Worm (Caenorhabditis elegans) whole organism, L4 larva: ENCODE results near the gene H34I24.2.
A peak's percentile ranks its signal among the peaks of the same experiment; 100 is the strongest.

Experiments used
- D1046.2 ChIP-seq: fragments of 200-800 bp; sonication (Bioruptor generic); IDR thresholded peaks from 2 replicates; pipeline ENCODE4 v1.3.6; 2022; ENCODE audit warnings: missing genetic modification characterization, missing compliant biosample characterization
- F44E2.7 ChIP-seq: fragments of 200-800 bp; sonication (Bioruptor generic); IDR thresholded peaks from 2 replicates; pipeline ENCODE4 v2.1.2; 2022; ENCODE audit warnings: missing genetic modification characterization, missing compliant biosample characterization
- F49E8.2 ChIP-seq: sonication (generic microtip); optimal IDR thresholded peaks from 2 replicates; lab custom pipeline; 2016; ENCODE audit warnings: missing compliant biosample characterization, mild to moderate bottlenecking, missing genetic modification characterization, borderline replicate concordance
- T20F7.1 ChIP-seq: fragments of 200-800 bp; sonication (Bioruptor generic); optimal IDR thresholded peaks from 2 replicates; lab custom pipeline; 2018; ENCODE audit warnings: mild to moderate bottlenecking, missing genetic modification characterization, missing compliant biosample characterization
- T26A8.4 ChIP-seq: fragments of 200-800 bp; sonication (Bioruptor generic); IDR thresholded peaks from 2 replicates; pipeline ENCODE4 v1.3.6; 2022; ENCODE audit warnings: missing genetic modification characterization, missing compliant biosample characterization
- Y48G9A.11 ChIP-seq: fragments of 200-800 bp; sonication (Bioruptor generic); IDR thresholded peaks from 2 replicates; pipeline ENCODE4 v1.3.6; 2022; ENCODE audit warnings: missing genetic modification reagents, missing genetic modification characterization, missing compliant biosample characterization
- Y75B8A.6 ChIP-seq: fragments of 200-800 bp; sonication (Bioruptor generic); IDR thresholded peaks from 2 replicates; pipeline ENCODE4 v1.3.6; 2022; ENCODE audit warnings: missing genetic modification reagents, missing genetic modification characterization, missing compliant biosample characterization
- ZK337.2 ChIP-seq: fragments of 200-800 bp; sonication (Bioruptor generic); IDR thresholded peaks from 2 replicates; pipeline ENCODE4 v1.3.6; 2022; ENCODE audit warnings: missing genetic modification reagents, missing genetic modification characterization, missing compliant biosample characterization
- aha-1 ChIP-seq: fragments of 150-350 bp; peaks from one replicate; lab custom pipeline; 2014; ENCODE audit warnings: missing biosample characterization, missing genetic modification characterization
- ama-1 ChIP-seq: fragments of 150-350 bp; optimal IDR thresholded peaks from 2 replicates; lab custom pipeline; 2014; ENCODE audit warnings: inconsistent platforms, mixed read lengths
- ceh-20 ChIP-seq: fragments of 200-800 bp; sonication (Bioruptor generic); IDR thresholded peaks from 2 replicates; pipeline ENCODE4 v1.3.6; 2022; ENCODE audit warnings: missing genetic modification reagents, missing genetic modification characterization, missing compliant biosample characterization
- ceh-32 ChIP-seq: sonication (generic microtip); optimal IDR thresholded peaks from 2 replicates; lab custom pipeline; 2016; ENCODE audit warnings: mild to moderate bottlenecking, missing genetic modification characterization, missing compliant biosample characterization; ENCODE audit not compliant: poor library complexity
- ceh-62 ChIP-seq: sonication (generic microtip); optimal IDR thresholded peaks from 2 replicates; lab custom pipeline; 2017; ENCODE audit warnings: missing biosample characterization, missing genetic modification characterization
- daf-12 ChIP-seq: fragments of 150-350 bp; optimal IDR thresholded peaks from 2 replicates; lab custom pipeline; 2014; ENCODE audit warnings: missing biosample characterization, missing genetic modification reagents, missing genetic modification characterization
- daf-19 ChIP-seq: fragments of 200-800 bp; sonication (Bioruptor generic); conservative IDR thresholded peaks from 2 replicates; pipeline ENCODE4 v1.3.6; 2022; ENCODE audit warnings: missing genetic modification characterization, missing compliant biosample characterization
- daf-8 ChIP-seq: fragments of 200-800 bp; sonication (Bioruptor generic); IDR thresholded peaks from 2 replicates; pipeline ENCODE4 v1.3.6; 2022; ENCODE audit warnings: missing genetic modification characterization, missing compliant biosample characterization
- duxl-1 ChIP-seq: sonication (generic microtip); optimal IDR thresholded peaks from 2 replicates; lab custom pipeline; 2016; ENCODE audit warnings: mild to moderate bottlenecking, missing genetic modification characterization, moderate library complexity, missing compliant biosample characterization; ENCODE audit not compliant: poor library complexity
- egl-27 ChIP-seq: sonication (generic microtip); optimal IDR thresholded peaks from 3 replicates; lab custom pipeline; 2017; ENCODE audit warnings: missing biosample characterization, missing genetic modification reagents, missing genetic modification characterization
- egl-43 ChIP-seq: fragments of 200-800 bp; sonication (Bioruptor generic); IDR thresholded peaks from 2 replicates; pipeline ENCODE4 v1.3.6; 2022; ENCODE audit warnings: missing genetic modification reagents, missing genetic modification characterization, missing compliant biosample characterization
- fkh-10 ChIP-seq: fragments of 150-350 bp; optimal IDR thresholded peaks from 2 replicates; lab custom pipeline; 2014; ENCODE audit warnings: missing biosample characterization, missing genetic modification reagents, missing genetic modification characterization
- gei-8 ChIP-seq: fragments of 200-800 bp; sonication (Bioruptor generic); optimal IDR thresholded peaks from 2 replicates; lab custom pipeline; 2018; ENCODE audit warnings: mild to moderate bottlenecking, missing genetic modification characterization, missing compliant biosample characterization
- hif-1 ChIP-seq, 2 experiments: sonication (generic microtip); optimal IDR thresholded peaks; 2 replicates each; lab custom pipeline; 2016 to 2017; ENCODE audit warnings: missing compliant biosample characterization in 2 of 2, missing genetic modification characterization in 2 of 2, missing genetic modification reagents in 2 of 2, missing genotype in 2 of 2, mild to moderate bottlenecking in 1 of 2
- hlh-11 ChIP-seq: fragments of 200-800 bp; sonication (Bioruptor generic); optimal IDR thresholded peaks from 2 replicates; lab custom pipeline; 2018; ENCODE audit warnings: mild to moderate bottlenecking, missing genetic modification characterization, missing compliant biosample characterization
- hlh-30 ChIP-seq: sonication (generic microtip); optimal IDR thresholded peaks from 2 replicates; lab custom pipeline; 2017; ENCODE audit warnings: antibody characterized with exemption, mild to moderate bottlenecking, missing genetic modification characterization, missing compliant biosample characterization; ENCODE audit not compliant: insufficient read depth
- hmg-1.1 ChIP-seq: fragments of 200-800 bp; sonication (Bioruptor generic); IDR thresholded peaks from 2 replicates; pipeline ENCODE4 v1.3.6; 2022; ENCODE audit warnings: missing genetic modification reagents, missing genetic modification characterization, missing compliant biosample characterization
- jun-1 ChIP-seq: fragments of 150-350 bp; optimal IDR thresholded peaks from 2 replicates; lab custom pipeline; 2014; ENCODE audit warnings: missing biosample characterization, missing genetic modification reagents, missing genetic modification characterization
- lin-1 ChIP-seq: fragments of 200-800 bp; sonication (Bioruptor generic); IDR thresholded peaks from 2 replicates; pipeline ENCODE4 v1.3.6; 2022; ENCODE audit warnings: missing genetic modification reagents, missing genetic modification characterization, missing compliant biosample characterization
- mdt-29 ChIP-seq: fragments of 200-800 bp; sonication (Bioruptor generic); IDR thresholded peaks from 2 replicates; pipeline ENCODE4 v1.3.6; 2022; ENCODE audit warnings: missing genetic modification reagents, missing genetic modification characterization, missing compliant biosample characterization
- mes-2 ChIP-seq: sonication (generic microtip); optimal IDR thresholded peaks from 2 replicates; lab custom pipeline; 2016; ENCODE audit warnings: missing genotype, mild to moderate bottlenecking, missing genetic modification characterization, missing compliant biosample characterization; ENCODE audit not compliant: poor library complexity, severe bottlenecking
- mxl-2 ChIP-seq: fragments of 200-800 bp; sonication (Bioruptor generic); conservative IDR thresholded peaks from 2 replicates; pipeline ENCODE4 v1.3.6; 2022; ENCODE audit warnings: missing genetic modification reagents, missing genetic modification characterization, missing compliant biosample characterization
- nhr-10 ChIP-seq: fragments of 150-350 bp; optimal IDR thresholded peaks from 2 replicates; lab custom pipeline; 2014; ENCODE audit warnings: missing biosample characterization, missing genetic modification characterization
- nhr-41 ChIP-seq: fragments of 200-800 bp; sonication (Bioruptor generic); IDR thresholded peaks from 2 replicates; pipeline ENCODE4 v1.3.6; 2022; ENCODE audit warnings: missing genetic modification reagents, missing genetic modification characterization, missing compliant biosample characterization
- nhr-76 ChIP-seq: fragments of 150-350 bp; optimal IDR thresholded peaks from 2 replicates; lab custom pipeline; 2014; ENCODE audit warnings: missing biosample characterization, missing genetic modification characterization
- nhr-77 ChIP-seq: fragments of 150-350 bp; optimal IDR thresholded peaks from 2 replicates; lab custom pipeline; 2014; ENCODE audit warnings: missing biosample characterization, missing genetic modification characterization
- pha-4 ChIP-seq, 2 experiments: fragments of 150-350 bp in 1 of 2; fragments of 200-800 bp in 1 of 2; sonication (Bioruptor generic) in 1 of 2; IDR thresholded peaks in 1 of 2; optimal IDR thresholded peaks in 1 of 2; 2 replicates each; pipeline versions ENCODE4 v1.3.6 to Lab custom; 2014 to 2022; ENCODE audit warnings: missing genetic modification characterization in 2 of 2, missing genetic modification reagents in 2 of 2, missing biosample characterization in 1 of 2, missing compliant biosample characterization in 1 of 2
- php-3 ChIP-seq: fragments of 200-800 bp; sonication (Bioruptor generic); IDR thresholded peaks from 2 replicates; pipeline ENCODE4 v1.3.6; 2022; ENCODE audit warnings: missing genetic modification reagents, missing genetic modification characterization, missing compliant biosample characterization
- sdz-12 ChIP-seq: fragments of 200-800 bp; sonication (Bioruptor generic); optimal IDR thresholded peaks from 2 replicates; lab custom pipeline; 2018; ENCODE audit warnings: mild to moderate bottlenecking, missing genetic modification characterization, missing compliant biosample characterization
- set-16 ChIP-seq: fragments of 200-800 bp; sonication (Bioruptor generic); IDR thresholded peaks from 2 replicates; pipeline ENCODE4 v1.3.6; 2022; ENCODE audit warnings: missing genetic modification reagents, missing genetic modification characterization, missing compliant biosample characterization
- skn-1 ChIP-seq: fragments of 150-350 bp; optimal IDR thresholded peaks from 2 replicates; lab custom pipeline; 2014; ENCODE audit warnings: missing biosample characterization, missing genetic modification characterization
- tag-97 ChIP-seq: fragments of 200-800 bp; sonication (Bioruptor generic); IDR thresholded peaks from 2 replicates; pipeline ENCODE4 v1.3.6; 2022; ENCODE audit warnings: missing genetic modification characterization, missing compliant biosample characterization
- unc-130 ChIP-seq: sonication (generic microtip); optimal IDR thresholded peaks from 2 replicates; lab custom pipeline; 2016; ENCODE audit warnings: missing genetic modification reagents, missing genetic modification characterization, missing compliant biosample characterization
- unc-39 ChIP-seq: sonication (generic microtip); optimal IDR thresholded peaks from 2 replicates; lab custom pipeline; 2017; ENCODE audit warnings: missing biosample characterization, missing genetic modification characterization
- vab-7 ChIP-seq: fragments of 200-800 bp; sonication (Bioruptor generic); IDR thresholded peaks from 2 replicates; pipeline ENCODE4 v1.3.6; 2022; ENCODE audit warnings: missing genetic modification reagents, missing genetic modification characterization, missing compliant biosample characterization
- zag-1 ChIP-seq: fragments of 150-350 bp; optimal IDR thresholded peaks from 2 replicates; lab custom pipeline; 2014; ENCODE audit warnings: missing biosample characterization, missing genetic modification characterization
- zip-2 ChIP-seq: fragments of 150-350 bp; optimal IDR thresholded peaks from 2 replicates; lab custom pipeline; 2014; ENCODE audit warnings: missing biosample characterization, missing genetic modification characterization
- ztf-7 ChIP-seq: fragments of 150-350 bp; optimal IDR thresholded peaks from 2 replicates; lab custom pipeline; 2014; ENCODE audit warnings: missing biosample characterization, missing genetic modification characterization

Gene H34I24.2

DNA sequence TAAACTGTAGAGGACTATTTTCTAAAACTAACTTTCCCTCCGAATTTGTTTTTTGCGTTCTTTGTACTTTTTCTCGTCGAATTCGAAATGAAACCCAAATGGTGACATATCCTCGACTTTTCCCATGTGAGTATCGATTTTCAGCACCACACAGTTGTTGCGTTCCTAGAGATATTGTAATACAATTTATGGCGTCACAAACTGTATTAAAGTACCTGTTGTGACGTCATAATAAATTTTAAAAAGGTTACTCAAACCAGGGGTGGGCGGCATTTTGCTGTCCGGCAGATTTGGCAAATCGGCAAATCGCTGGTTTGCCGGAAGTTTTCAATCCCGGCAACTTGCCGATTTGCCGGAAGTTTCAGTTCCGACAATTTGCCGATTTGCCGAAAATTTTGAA, 41.1 kb upstream of the H34I24.2 start:
- TF ChIP-seq hlh-11 (tag; lab: Kevin White, UChicago) (no peak), unc-39 (tag; lab: Kevin White, UChicago) (no peak), daf-19 (GFP tag; lab: Robert Waterston, UW) (no peak), ztf-7 (tag; lab: Kevin White, UChicago) (no peak), unc-130 (GFP tag; lab: Kevin White, UChicago) (no peak), sdz-12 (no peak), hif-1 (tag; optimal IDR thresholded peaks at IDR 0.05; lab: Kevin White, UChicago) (no peak), daf-8 (no peak), php-3 (GFP tag; lab: Robert Waterston, UW) (no peak), nhr-77 (no peak), T20F7.1 (GFP tag; lab: Kevin White, UChicago) (no peak), ama-1 (no peak), vab-7 (GFP tag; lab: Robert Waterston, UW) (no peak), jun-1 (tag; lab: Kevin White, UChicago) (no peak)

ce11 chrIII:2801800-2802515, 39.9 kb upstream of the H34I24.2 start, which contains the start of the genes twk-45 and Y71H2AM.25:
twk-45 (minus strand) TSS chrIII:2801900.
Y71H2AM.25 (plus strand) TSS chrIII:2802465.
- TF ChIP-seq aha-1 (tag; lab: Kevin White, UChicago) = peak; percentile 13
- no peak for TF ChIP-seq fkh-10
- TF ChIP-seq, all 104 proteins: peak for 1

- TF ChIP-seq egl-43 (GFP tag; lab: Robert Waterston, UW) (no peak), lin-1 (GFP tag; lab: Robert Waterston, UW) (no peak), F44E2.7 (GFP tag; lab: Robert Waterston, UW) (no peak), daf-8 (no peak), hif-1 (tag; optimal IDR thresholded peaks at IDR 0.05; lab: Kevin White, UChicago) (no peak), hlh-30 (tag; lab: Kevin White, UChicago) (peak; percentile 92), ZK337.2 (no peak), pha-4 (GFP tag; IDR thresholded peaks at IDR 0.05; lab: Robert Waterston, UW) (no peak), pha-4 (tag; optimal IDR thresholded peaks at IDR 0.05; lab: Kevin White, UChicago) (peak; percentile 82), F49E8.2 (tag; lab: Kevin White, UChicago) (no peak), fkh-10 (no peak), T26A8.4 (GFP tag; lab: Robert Waterston, UW) (no peak), mes-2 (tag; lab: Kevin White, UChicago) (peak; percentile 47), daf-12 (tag; lab: Kevin White, UChicago) (no peak), mdt-29 (GFP tag; lab: Robert Waterston, UW) (no peak), php-3 (GFP tag; lab: Robert Waterston, UW) (no peak), duxl-1 (tag; lab: Kevin White, UChicago) (no peak), D1046.2 (GFP tag; lab: Robert Waterston, UW) (no peak), hmg-1.1 (GFP tag; lab: Robert Waterston, UW) (peak; percentile 45; the same call in 1 of the 2 replicates), nhr-10 (tag; lab: Kevin White, UChicago) (no peak), mxl-2 (no peak), tag-97 (GFP tag; lab: Robert Waterston, UW) (no peak), nhr-41 (GFP tag; lab: Robert Waterston, UW) (no peak), ceh-20 (GFP tag; lab: Robert Waterston, UW) (no peak), Y48G9A.11 (GFP tag; lab: Robert Waterston, UW) (no peak), zip-2 (tag; lab: Kevin White, UChicago) (no peak), gei-8 (GFP tag; lab: Kevin White, UChicago) (no peak), skn-1 (tag; lab: Kevin White, UChicago) (no peak), zag-1 (tag; lab: Kevin White, UChicago) (no peak), sdz-12 (no peak), Y75B8A.6 (GFP tag; lab: Robert Waterston, UW) (no peak), ceh-32 (no peak), T20F7.1 (GFP tag; lab: Kevin White, UChicago) (no peak), ceh-62 (tag; lab: Kevin White, UChicago) (no peak), egl-27 (tag; lab: Kevin White, UChicago) (no peak), set-16 (GFP tag; lab: Robert Waterston, UW) (no peak), nhr-76 (tag; lab: Kevin White, UChicago) (no peak)
Measured at ce11 chrIII:2804461-2804860, 37.4 kb upstream of the H34I24.2 start.
